Fruit fly (Drosophila melanogaster): ENCODE measurements around the gene vilya.

Gene vilya

DNA sequence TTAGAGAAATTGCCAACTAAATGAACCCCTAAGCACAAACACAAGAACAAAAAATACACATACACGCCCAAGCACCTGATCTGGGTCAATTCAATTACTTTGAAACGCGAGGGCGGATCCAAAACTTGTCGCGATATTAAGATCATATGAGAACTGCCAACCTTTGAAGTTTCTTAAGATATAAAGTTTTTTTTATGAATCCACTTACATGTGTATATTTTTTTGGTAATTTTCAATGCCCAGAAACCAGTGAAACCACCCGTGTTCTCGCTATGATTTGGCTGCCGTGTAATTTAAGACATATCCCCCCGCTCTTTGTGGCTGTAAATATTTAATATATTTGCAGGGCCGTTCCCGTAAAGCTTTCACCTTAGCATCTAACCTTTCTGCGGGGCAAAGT lies 23.2 kb downstream of the vilya start (continued):
- TF ChIP-seq CG11085 (GFP tag; IDR thresholded peaks at IDR 0.05) (no peak), prd (optimal IDR thresholded peaks at IDR 0.05) (no peak), prd (GFP tag; IDR thresholded peaks at IDR 0.05) (0 out of 3 replicates have a peak, but pooled peaks have one; percentile 20), CG14441 (GFP tag; IDR thresholded peaks at IDR 0.05) (0 out of 2 replicates have a peak, but pooled peaks have one; percentile 20), Lpt (GFP tag; optimal IDR thresholded peaks at IDR 0.05) (no peak), grau (tag; optimal IDR thresholded peaks at IDR 0.05) (peak; percentile 19), sim (GFP tag; IDR thresholded peaks at IDR 0.05) (no peak), dmrt99B (tag; optimal IDR thresholded peaks at IDR 0.05) (peak; percentile 23), CG12299 (tag; optimal IDR thresholded peaks at IDR 0.05) (no peak), CG13424 (tag; optimal IDR thresholded peaks at IDR 0.05) (no peak), Meics (GFP tag; optimal IDR thresholded peaks at IDR 0.05) (no peak), pan (optimal IDR thresholded peaks at IDR 0.05) (no peak), pan (GFP tag; optimal IDR thresholded peaks at IDR 0.05 in 1 of 2, IDR thresholded peaks at IDR 0.05 in 1 of 2) (peak in 1 of 2 experiments; percentile 37), YL-1 (GFP tag; optimal IDR thresholded peaks at IDR 0.05) (no peak), Deaf1 (tag; optimal IDR thresholded peaks at IDR 0.05) (no peak), CG1233 (GFP tag; optimal IDR thresholded peaks at IDR 0.05) (no peak), CG2889 (GFP tag; IDR thresholded peaks at IDR 0.05) (no peak), CG9817 (tag; optimal IDR thresholded peaks at IDR 0.05) (no peak), Hsf (GFP tag; optimal IDR thresholded peaks at IDR 0.05) (no peak), Rfx (GFP tag; IDR thresholded peaks at IDR 0.05) (peak; percentile 44; the same call in 1 of the 2 replicates), gsb-n (tag; optimal IDR thresholded peaks at IDR 0.05) (no peak), CG2202 (tag; optimal IDR thresholded peaks at IDR 0.05) (no peak), Doc2 (GFP tag; IDR thresholded peaks at IDR 0.05) (no peak), chn (GFP tag; optimal IDR thresholded peaks at IDR 0.05) (no peak), Asciz (GFP tag; optimal IDR thresholded peaks at IDR 0.05) (no peak), CG6272 (GFP tag; IDR thresholded peaks at IDR 0.05) (no peak), CG34422 (GFP tag; IDR thresholded peaks at IDR 0.05) (0 out of 3 replicates have a peak, but pooled peaks have one; percentile 11), ab (GFP tag; optimal IDR thresholded peaks at IDR 0.05) (no peak), esg (GFP tag; conservative IDR thresholded peaks at IDR 0.05) (no peak)

DNA sequence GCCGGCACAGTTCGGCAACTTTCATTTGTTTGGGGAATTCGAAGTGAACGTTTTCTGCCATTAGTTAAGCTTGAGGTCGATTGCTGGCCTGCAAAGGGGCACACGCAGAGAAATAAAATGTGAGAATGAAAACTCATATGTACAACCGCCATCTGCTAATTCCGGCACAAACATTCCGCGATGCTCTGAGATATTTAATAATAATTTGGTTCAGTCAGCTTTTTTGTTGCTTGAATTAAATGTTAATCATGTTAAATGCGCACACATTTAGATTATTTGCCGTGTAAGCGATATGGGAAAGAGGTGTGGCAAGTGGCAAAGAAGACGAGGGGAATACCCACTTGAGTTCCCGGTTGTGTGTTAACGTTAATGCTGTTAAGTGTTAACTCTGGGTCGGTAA lies 30.9 kb downstream of the vilya start:
- TF ChIP-seq CG5180 (GFP tag; optimal IDR thresholded peaks at IDR 0.05) (no peak), Sox100B (GFP tag; optimal IDR thresholded peaks at IDR 0.05) (peak; percentile 1), CG12391 (tag; optimal IDR thresholded peaks at IDR 0.05) (peak; percentile 0), CG1024 (GFP tag; IDR thresholded peaks at IDR 0.05) (no peak), tgo (GFP tag; IDR thresholded peaks at IDR 0.05) (peak; percentile 21; the same call in 1 of the 3 replicates), Deaf1 (tag; optimal IDR thresholded peaks at IDR 0.05) (no peak), CG2889 (GFP tag; IDR thresholded peaks at IDR 0.05) (no peak), CG8281 (tag; optimal IDR thresholded peaks at IDR 0.05) (no peak), CG4854 (GFP tag; optimal IDR thresholded peaks at IDR 0.05) (no peak), sob (GFP tag; IDR thresholded peaks at IDR 0.05) (0 out of 2 replicates have a peak, but pooled peaks have one; percentile 21), dysf (GFP tag; IDR thresholded peaks at IDR 0.05) (peak; percentile 66), Hsf (GFP tag; optimal IDR thresholded peaks at IDR 0.05) (peak; percentile 21), CG10979 (tag; optimal IDR thresholded peaks at IDR 0.05) (peak; percentile 20), Ssrp (tag; optimal IDR thresholded peaks at IDR 0.05) (peak; percentile 6), H15 (GFP tag; IDR thresholded peaks at IDR 0.05) (no peak), Oli (tag; optimal IDR thresholded peaks at IDR 0.05) (peak; percentile 26), stc (GFP tag; IDR thresholded peaks at IDR 0.05) (peak; percentile 35; the same call in 1 of the 2 replicates), HHEX (GFP tag; optimal IDR thresholded peaks at IDR 0.05) (peak; percentile 32), CG43689 (GFP tag; IDR thresholded peaks at IDR 0.05) (no peak), CG18599 (GFP tag; optimal IDR thresholded peaks at IDR 0.05) (peak; percentile 38), da (GFP tag; optimal IDR thresholded peaks at IDR 0.05) (no peak), tin (GFP tag; optimal IDR thresholded peaks at IDR 0.05) (peak; percentile 2), CG7839 (tag; optimal IDR thresholded peaks at IDR 0.05) (peak; percentile 31), NFAT (GFP tag; IDR thresholded peaks at IDR 0.05) (no peak), dpn (GFP tag; optimal IDR thresholded peaks at IDR 0.05) (peak in 1 of 2 experiments; percentile 6), CG11560 (tag; IDR thresholded peaks at IDR 0.05) (no peak)
